Worm (Caenorhabditis elegans) whole organism, L4 larva: ENCODE results near the gene T04C12.33.

Experiments
- R02D3.7 ChIP-seq: fragments of 150-350 bp; sonication (generic microtip); optimal IDR thresholded peaks from 3 replicates; lab custom pipeline; 2014; ENCODE audit warnings: missing biosample characterization, missing genetic modification characterization
- T26A8.4 ChIP-seq: fragments of 200-800 bp; sonication (Bioruptor generic); IDR thresholded peaks from 2 replicates; pipeline ENCODE4 v1.3.6; 2022; ENCODE audit warnings: missing genetic modification characterization, missing compliant biosample characterization
- attf-4 ChIP-seq: sonication (generic microtip); optimal IDR thresholded peaks from 3 replicates; lab custom pipeline; 2017; ENCODE audit warnings: missing biosample characterization, missing genetic modification characterization
- lim-7 ChIP-seq: fragments of 200-800 bp; sonication (Bioruptor generic); IDR thresholded peaks from 2 replicates; pipeline ENCODE4 v1.3.6; 2022; ENCODE audit warnings: missing genetic modification characterization, missing compliant biosample characterization
- lin-13 ChIP-seq: fragments of 150-350 bp; optimal IDR thresholded peaks from 2 replicates; lab custom pipeline; 2014; ENCODE audit warnings: missing biosample characterization, missing genetic modification reagents, missing genetic modification characterization
- lin-15B ChIP-seq: fragments of 150-350 bp; sonication (generic microtip); optimal IDR thresholded peaks from 3 replicates; lab custom pipeline; 2014; ENCODE audit warnings: missing biosample characterization, missing genetic modification characterization
- nhr-76 ChIP-seq: fragments of 150-350 bp; optimal IDR thresholded peaks from 2 replicates; lab custom pipeline; 2014; ENCODE audit warnings: missing biosample characterization, missing genetic modification characterization
- pqm-1 ChIP-seq: sonication (generic microtip); optimal IDR thresholded peaks from 2 replicates; lab custom pipeline; 2017; ENCODE audit warnings: missing biosample characterization, missing genetic modification characterization
- skn-1 ChIP-seq: fragments of 150-350 bp; optimal IDR thresholded peaks from 2 replicates; lab custom pipeline; 2014; ENCODE audit warnings: missing biosample characterization, missing genetic modification characterization
- snpc-4 ChIP-seq: fragments of 150-350 bp; optimal IDR thresholded peaks from 2 replicates; lab custom pipeline; 2014; ENCODE audit warnings: missing biosample characterization, missing genetic modification characterization
- unc-39 ChIP-seq: sonication (generic microtip); optimal IDR thresholded peaks from 2 replicates; lab custom pipeline; 2017; ENCODE audit warnings: missing biosample characterization, missing genetic modification characterization
- unc-62 ChIP-seq, 3 experiments: fragments of 150-350 bp in 1 of 3; sonication (generic microtip); optimal IDR thresholded peaks in 2 of 3; peaks in 1 of 3; 1 replicate in 1 of 3; 2 replicates in 2 of 3; lab custom pipeline; 2014 to 2017; ENCODE audit warnings: missing biosample characterization in 3 of 3, missing genetic modification characterization in 3 of 3, missing genetic modification reagents in 3 of 3, missing genotype in 1 of 3

DNA sequence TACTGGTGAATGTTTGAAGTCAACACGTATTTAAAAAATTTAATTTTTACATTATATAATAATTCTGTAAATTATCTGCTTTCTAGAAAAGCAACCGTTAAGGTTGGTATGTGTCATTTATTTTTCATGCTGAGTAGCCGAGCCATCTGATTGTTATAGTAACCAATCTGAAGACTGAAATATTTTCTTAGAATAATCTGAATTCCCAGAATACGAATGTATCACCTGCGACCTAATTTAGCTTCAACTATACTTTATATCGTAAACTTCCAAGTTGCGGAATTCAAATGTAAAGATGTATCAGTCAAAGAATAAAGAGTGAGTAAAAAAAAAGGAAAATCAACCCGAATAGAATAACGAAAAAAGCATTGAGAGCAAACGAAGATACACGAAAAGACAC, 18.8 kb upstream of the T04C12.33 start:
- no peak for TF ChIP-seq lin-13
- no peak for TF ChIP-seq unc-62 (GFP tag; optimal IDR thresholded peaks at IDR 0.05 in 1 of 2; lab: Kevin White, UChicago)
- TF ChIP-seq unc-62 (tag; optimal IDR thresholded peaks at IDR 0.05; lab: Kevin White, UChicago), result no peak
- TF ChIP-seq pqm-1 (tag; lab: Kevin White, UChicago), result no peak
- TF ChIP-seq nhr-76 (tag; lab: Kevin White, UChicago), result no peak
- TF ChIP-seq unc-39 (tag; lab: Kevin White, UChicago), result no peak
- no peak for TF ChIP-seq T26A8.4 (GFP tag; lab: Robert Waterston, UW)
- no peak for TF ChIP-seq lim-7 (GFP tag; lab: Robert Waterston, UW)
- no peak for TF ChIP-seq snpc-4 (tag; lab: Kevin White, UChicago)
- TF ChIP-seq skn-1 (tag; lab: Kevin White, UChicago), result no peak
- no peak for TF ChIP-seq attf-4
- no peak for TF ChIP-seq lin-15B (tag; lab: Kevin White, UChicago)
- no peak for TF ChIP-seq R02D3.7 (tag; lab: Kevin White, UChicago)
